Worm (Caenorhabditis elegans): Measurements from ENCODE around the gene F01G4.6.

The F01G4.6 gene

DNA sequence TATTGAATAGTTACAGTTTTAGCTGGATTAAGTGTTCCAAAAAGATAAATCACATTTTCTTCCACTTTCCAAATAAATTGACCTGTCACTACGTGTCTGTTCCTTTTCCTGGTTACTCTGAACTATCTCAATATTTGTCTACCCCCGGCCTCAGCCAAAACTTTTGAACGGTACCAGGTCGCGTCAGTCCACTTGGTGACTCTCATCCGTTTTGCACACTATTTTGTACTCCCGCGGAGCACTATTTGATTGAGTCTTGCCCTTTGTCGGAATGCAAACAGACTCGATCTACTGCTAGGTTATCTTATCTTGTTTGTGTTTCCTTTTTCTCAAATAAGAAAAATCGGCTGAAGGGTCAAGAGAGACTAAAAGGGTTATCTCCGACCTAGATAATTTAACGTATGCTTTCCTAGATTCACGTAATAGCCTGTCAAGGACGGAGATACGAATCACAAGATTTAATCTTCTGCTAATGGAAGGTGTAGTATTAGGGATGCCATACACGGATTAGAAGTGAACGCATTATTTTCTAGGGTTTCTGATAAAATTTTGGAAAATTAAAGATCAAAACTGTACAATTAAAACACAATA lies 29.2 kb downstream of the F01G4.6 start:
- TF ChIP-seq zag-1 (tag; optimal IDR thresholded peaks at IDR 0.05) (no peak), egl-27 (tag; optimal IDR thresholded peaks at IDR 0.05) (no peak), nhr-237 (tag; optimal IDR thresholded peaks at IDR 0.05) (no peak), elt-1 (tag; optimal IDR thresholded peaks at IDR 0.05) (peak; percentile 84), fos-1 (tag; optimal IDR thresholded peaks at IDR 0.05) (no peak), nhr-25 (tag; optimal IDR thresholded peaks at IDR 0.05) (no peak), unc-39 (tag; optimal IDR thresholded peaks at IDR 0.05) (no peak), ceh-16 (tag; optimal IDR thresholded peaks at IDR 0.05) (peak; percentile 41), lin-11 (tag; optimal IDR thresholded peaks at IDR 0.05) (no peak), crh-2 (tag; optimal IDR thresholded peaks at IDR 0.05) (no peak), nhr-23 (tag; optimal IDR thresholded peaks at IDR 0.05) (no peak), nhr-21 (tag; optimal IDR thresholded peaks at IDR 0.05) (peak; percentile 20), ceh-82 (tag; optimal IDR thresholded peaks at IDR 0.05) (no peak), lsy-2 (tag; optimal IDR thresholded peaks at IDR 0.05) (no peak), sem-4 (tag; optimal IDR thresholded peaks at IDR 0.05) (no peak), unc-62 (GFP tag; optimal IDR thresholded peaks at IDR 0.05) (no peak), F13H6.1 (tag; optimal IDR thresholded peaks at IDR 0.05) (peak; percentile 47), aly-2 (tag; optimal IDR thresholded peaks at IDR 0.05) (no peak), ztf-1 (GFP tag; conservative IDR thresholded peaks at IDR 0.05) (no peak)

DNA sequence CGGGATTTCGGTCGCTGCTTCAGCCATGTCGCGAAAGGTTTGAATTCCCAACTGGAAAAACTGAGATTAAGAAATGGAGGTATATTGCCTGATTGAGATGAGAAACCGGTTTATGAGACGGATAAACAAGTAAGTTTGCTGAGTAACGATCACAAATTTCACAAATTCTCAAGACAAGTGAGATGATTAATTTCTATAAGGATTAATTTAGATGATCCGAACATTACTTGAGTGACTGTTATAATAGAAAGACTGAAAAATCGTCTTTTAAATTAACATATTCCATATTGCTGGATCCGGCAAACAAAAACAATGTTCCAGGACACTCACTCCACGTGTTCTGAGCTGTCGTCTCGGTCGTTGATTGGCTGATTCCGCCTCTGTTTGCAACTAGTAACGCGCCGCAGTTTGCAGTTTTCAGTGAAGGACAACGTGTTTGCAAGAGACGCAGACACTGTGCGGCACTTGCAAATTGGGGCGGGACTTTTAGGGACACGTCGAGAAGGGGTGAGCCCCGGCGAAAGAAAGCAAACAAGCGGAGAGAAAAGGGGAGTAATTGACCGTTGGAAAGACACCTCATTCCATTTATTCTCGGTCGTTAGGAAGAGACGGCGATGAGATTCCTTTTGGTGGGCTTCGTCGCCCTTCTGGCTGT lies 30.3 kb downstream of the F01G4.6 start, which contains the start of the genes imp-2 and enpl-1:
TSS of gene imp-2 (minus strand) at position 51 of the 655 bp plus-strand sequence.
TSS of gene enpl-1 (plus strand) at position 462 of the 655 bp plus-strand sequence.
- peak; percentile 34 for TF ChIP-seq Y55F3AM.14 (GFP tag; optimal IDR thresholded peaks at IDR 0.05)
- peak; percentile 71 for TF ChIP-seq nhr-6 (tag; optimal IDR thresholded peaks at IDR 0.05)
- TF ChIP-seq lin-11 (tag; optimal IDR thresholded peaks at IDR 0.05): peak; percentile 93
- TF ChIP-seq elt-1 (tag; optimal IDR thresholded peaks at IDR 0.05): no peak
- peak; percentile 25 for TF ChIP-seq nhr-23 (tag; optimal IDR thresholded peaks at IDR 0.05)
- peak; percentile 92 for TF ChIP-seq unc-55 (GFP tag; optimal IDR thresholded peaks at IDR 0.05)
- no peak for TF ChIP-seq peb-1 (tag; optimal IDR thresholded peaks at IDR 0.05)
- peak; percentile 21 for TF ChIP-seq nhr-237 (tag; optimal IDR thresholded peaks at IDR 0.05)
- no peak for TF ChIP-seq mbf-1 (tag; optimal IDR thresholded peaks at IDR 0.05)
- peak; percentile 90 to 96 for TF ChIP-seq lsy-2 (tag; optimal IDR thresholded peaks at IDR 0.05)
- TF ChIP-seq unc-39 (tag; optimal IDR thresholded peaks at IDR 0.05): no peak
- TF ChIP-seq lin-13 (GFP tag; optimal IDR thresholded peaks at IDR 0.05): peak; percentile 88
- TF ChIP-seq sma-9 (GFP tag; optimal IDR thresholded peaks at IDR 0.05): peak; percentile 81
- TF ChIP-seq sma-9 (tag; optimal IDR thresholded peaks at IDR 0.05): no peak
- TF ChIP-seq crh-2 (tag; optimal IDR thresholded peaks at IDR 0.05): peak; percentile 98
- peak; percentile 91 for TF ChIP-seq F13H6.1 (tag; optimal IDR thresholded peaks at IDR 0.05)
- TF ChIP-seq dmd-4 (tag; optimal IDR thresholded peaks at IDR 0.05): no peak
- TF ChIP-seq nhr-129 (tag; optimal IDR thresholded peaks at IDR 0.05): peak; percentile 94
- peak; percentile 34 for TF ChIP-seq ZK546.5 (tag; optimal IDR thresholded peaks at IDR 0.05)
- TF ChIP-seq nhr-77 (tag; optimal IDR thresholded peaks at IDR 0.05): peak; percentile 62
- TF ChIP-seq mdl-1 (tag; optimal IDR thresholded peaks at IDR 0.05): peak; percentile 70 to 97
- TF ChIP-seq C34F6.9 (tag; optimal IDR thresholded peaks at IDR 0.05): peak; percentile 89
- TF ChIP-seq blmp-1 (tag; optimal IDR thresholded peaks at IDR 0.05; ENCODE audit: insufficient read depth): peak; percentile 10
- TF ChIP-seq sem-4 (tag; optimal IDR thresholded peaks at IDR 0.05): peak; percentile 74
- TF ChIP-seq nhr-10 (tag; optimal IDR thresholded peaks at IDR 0.05): peak; percentile 43
- no peak for TF ChIP-seq ama-1 (optimal IDR thresholded peaks at IDR 0.05)
- peak; percentile 83 for TF ChIP-seq nhr-21 (tag; optimal IDR thresholded peaks at IDR 0.05)
- TF ChIP-seq ceh-16 (tag; optimal IDR thresholded peaks at IDR 0.05): peak; percentile 31
- no peak for TF ChIP-seq lin-39 (tag; optimal IDR thresholded peaks at IDR 0.05)
- TF ChIP-seq snpc-4 (tag; optimal IDR thresholded peaks at IDR 0.05): peak; percentile 34
- peak; percentile 98 for TF ChIP-seq zag-1 (tag; optimal IDR thresholded peaks at IDR 0.05)
- TF ChIP-seq nhr-11 (tag; optimal IDR thresholded peaks at IDR 0.05): no peak
- peak; percentile 86 for TF ChIP-seq fos-1 (tag; optimal IDR thresholded peaks at IDR 0.05)
- TF ChIP-seq mab-5 (tag; optimal IDR thresholded peaks at IDR 0.05): peak; percentile 89
- TF ChIP-seq nhr-25 (tag; optimal IDR thresholded peaks at IDR 0.05): peak; percentile 78
- TF ChIP-seq ztf-4 (tag; optimal IDR thresholded peaks at IDR 0.05): peak; percentile 69
- peak; percentile 85 for TF ChIP-seq gmeb-1 (tag; optimal IDR thresholded peaks at IDR 0.05)
- TF ChIP-seq ceh-82 (tag; optimal IDR thresholded peaks at IDR 0.05): no peak
- TF ChIP-seq sma-3 (GFP tag; optimal IDR thresholded peaks at IDR 0.05): peak; percentile 89
- no peak for TF ChIP-seq ztf-1 (GFP tag; conservative IDR thresholded peaks at IDR 0.05)
- peak; percentile 82 for TF ChIP-seq egl-27 (tag; optimal IDR thresholded peaks at IDR 0.05)

All from whole organism, L2 larva.